Fruit fly (Drosophila melanogaster) whole organism, embryonic: Measurements from ENCODE around the gene MED15.

Source experiments
- B-H1 ChIP-seq: fragments of 200-800 bp; sonication (Bioruptor generic); IDR thresholded peaks from 3 replicates; pipeline ENCODE4 v1.3.6; 2022; ENCODE audit warnings: missing biosample characterization, missing genetic modification characterization
- Blimp-1 ChIP-seq: fragments of 200-800 bp; sonication (Bioruptor generic); optimal IDR thresholded peaks from 3 replicates; lab custom pipeline; 2018; ENCODE audit warnings: missing biosample characterization, missing genetic modification characterization, mild to moderate bottlenecking, moderate library complexity, missing genetic modification reagents
- BtbVII ChIP-seq: fragments of 200-800 bp; sonication (Bioruptor generic); optimal IDR thresholded peaks from 3 replicates; lab custom pipeline; 2017; ENCODE audit warnings: missing biosample characterization, mild to moderate bottlenecking, missing genetic modification characterization
- CG10267 ChIP-seq: fragments of 200-800 bp; sonication (Bioruptor generic); optimal IDR thresholded peaks from 2 replicates; lab custom pipeline; 2018; ENCODE audit warnings: missing biosample characterization, mild to moderate bottlenecking, missing genetic modification characterization, moderate library complexity
- CG10543 ChIP-seq: fragments of 200-800 bp; sonication (Bioruptor generic); optimal IDR thresholded peaks from 3 replicates; lab custom pipeline; 2017; ENCODE audit warnings: missing biosample characterization, mild to moderate bottlenecking, missing genetic modification characterization, moderate library complexity
- CG11560 ChIP-seq: fragments of 200-800 bp; sonication (Bioruptor generic); IDR thresholded peaks from 3 replicates; pipeline ENCODE4 v1.3.6; 2022; ENCODE audit warnings: missing biosample characterization, missing genetic modification characterization
- CG1233 ChIP-seq: fragments of 200-800 bp; sonication (Bioruptor generic); optimal IDR thresholded peaks from 4 replicates; lab custom pipeline; 2018; ENCODE audit warnings: missing biosample characterization, mild to moderate bottlenecking, missing genetic modification characterization
- CG12659 ChIP-seq: fragments of 200-800 bp; sonication (Bioruptor generic); optimal IDR thresholded peaks from 3 replicates; lab custom pipeline; 2017; ENCODE audit warnings: mild to moderate bottlenecking, missing biosample characterization, missing genetic modification reagents, missing genetic modification characterization
- CG16863 ChIP-seq: fragments of 200-800 bp; sonication (Bioruptor generic); optimal IDR thresholded peaks from 3 replicates; lab custom pipeline; 2016; ENCODE audit warnings: missing biosample characterization, missing genetic modification characterization
- CG17186 ChIP-seq: fragments of 200-800 bp; sonication (Bioruptor generic); optimal IDR thresholded peaks from 3 replicates; lab custom pipeline; 2017; ENCODE audit warnings: missing biosample characterization, missing genetic modification reagents, missing genetic modification characterization
- CG18619 ChIP-seq: fragments of 200-800 bp; sonication (Bioruptor generic); optimal IDR thresholded peaks from 3 replicates; lab custom pipeline; 2017; ENCODE audit warnings: missing biosample characterization, mild to moderate bottlenecking, missing genetic modification characterization
- CG2199 ChIP-seq: fragments of 200-800 bp; sonication (Bioruptor generic); IDR thresholded peaks from 3 replicates; pipeline ENCODE4 v1.3.6; 2022; ENCODE audit warnings: missing biosample characterization, missing genetic modification characterization
- CG4404 ChIP-seq: fragments of 200-800 bp; sonication (Bioruptor generic); IDR thresholded peaks from 2 replicates; pipeline ENCODE4 v1.3.6; 2022; ENCODE audit warnings: missing biosample characterization, missing genetic modification characterization
- CG6813 ChIP-seq: fragments of 200-800 bp; sonication (Bioruptor generic); optimal IDR thresholded peaks from 2 replicates; lab custom pipeline; 2017; ENCODE audit warnings: missing biosample characterization, missing genetic modification characterization, mild to moderate bottlenecking, moderate library complexity, missing genetic modification reagents
- CG7556 ChIP-seq: fragments of 200-800 bp; sonication (Bioruptor generic); optimal IDR thresholded peaks from 2 replicates; lab custom pipeline; 2017; ENCODE audit warnings: missing biosample characterization, mild to moderate bottlenecking, missing genetic modification characterization
- CG7987 ChIP-seq: fragments of 200-800 bp; sonication (Bioruptor generic); optimal IDR thresholded peaks from 2 replicates; lab custom pipeline; 2018; ENCODE audit warnings: missing biosample characterization, mild to moderate bottlenecking, missing genetic modification characterization, moderate library complexity
- D19B ChIP-seq: fragments of 200-800 bp; sonication (Bioruptor generic); optimal IDR thresholded peaks from 2 replicates; lab custom pipeline; 2017; ENCODE audit warnings: missing biosample characterization, mild to moderate bottlenecking, missing genetic modification characterization
- Dref ChIP-seq: fragments of 200-800 bp; sonication (Bioruptor generic); IDR thresholded peaks from 2 replicates; pipeline ENCODE4 v1.3.6; 2022; ENCODE audit warnings: missing biosample characterization, missing genetic modification characterization
- Fer2 ChIP-seq: fragments of 200-800 bp; sonication (Bioruptor generic); optimal IDR thresholded peaks from 2 replicates; lab custom pipeline; 2018; ENCODE audit warnings: missing biosample characterization, mild to moderate bottlenecking, missing genetic modification characterization, moderate library complexity
- Gsc ChIP-seq: fragments of 200-800 bp; sonication (Bioruptor generic); IDR thresholded peaks from 2 replicates; pipeline ENCODE4 v1.3.6; 2022; ENCODE audit warnings: missing biosample characterization, missing genetic modification characterization
- Gug ChIP-seq: fragments of 200-800 bp; sonication (Bioruptor generic); IDR thresholded peaks from 4 replicates; pipeline ENCODE4 v1.3.6; 2022; ENCODE audit warnings: missing biosample characterization, missing genetic modification characterization
- HLH4C ChIP-seq: fragments of 200-800 bp; sonication (Bioruptor generic); IDR thresholded peaks from 3 replicates; pipeline ENCODE4 v1.3.6; 2022; ENCODE audit warnings: missing biosample characterization, missing genetic modification characterization; ENCODE audit not compliant: partially characterized antibody
- Kr ChIP-seq: fragments of 200-800 bp; sonication (Bioruptor generic); optimal IDR thresholded peaks from 2 replicates; lab custom pipeline; 2017; ENCODE audit warnings: missing biosample characterization, mild to moderate bottlenecking, missing genetic modification characterization
- Lhr ChIP-seq: fragments of 200-800 bp; sonication (Bioruptor generic); optimal IDR thresholded peaks from 3 replicates; lab custom pipeline; 2017; ENCODE audit warnings: mild to moderate bottlenecking, missing biosample characterization, missing genetic modification reagents, missing genetic modification characterization
- Mad ChIP-seq: fragments of 200-800 bp; sonication (Bioruptor generic); optimal IDR thresholded peaks from 2 replicates; lab custom pipeline; 2016; ENCODE audit warnings: missing biosample characterization, missing genetic modification characterization
- Oli ChIP-seq: fragments of 200-800 bp; sonication (Bioruptor generic); optimal IDR thresholded peaks from 2 replicates; lab custom pipeline; 2018; ENCODE audit warnings: missing biosample characterization, mild to moderate bottlenecking, missing genetic modification characterization, moderate library complexity
- Opbp ChIP-seq: fragments of 200-800 bp; sonication (Bioruptor generic); IDR thresholded peaks from 3 replicates; pipeline ENCODE4 v1.3.6; 2022; ENCODE audit warnings: missing biosample characterization, missing genetic modification characterization; ENCODE audit not compliant: partially characterized antibody
- Ptx1 ChIP-seq: fragments of 200-800 bp; sonication (Bioruptor generic); IDR thresholded peaks from 2 replicates; pipeline ENCODE4 v1.3.6; 2022; ENCODE audit warnings: missing biosample characterization, missing genetic modification characterization
- Stat92E ChIP-seq, 3 experiments: fragments of >200 bp in 2 of 3; fragments of 200-800 bp in 1 of 3; sonication (Bioruptor generic) in 1 of 3; optimal IDR thresholded peaks; 2 replicates each; lab custom pipeline; 2017 to 2019; ENCODE audit warnings: missing biosample characterization in 3 of 3, missing genetic modification characterization in 3 of 3, mild to moderate bottlenecking in 1 of 3, moderate library complexity in 1 of 3
- Xbp1 ChIP-seq: fragments of 200-800 bp; sonication (Bioruptor generic); optimal IDR thresholded peaks from 3 replicates; lab custom pipeline; 2016; ENCODE audit warnings: missing biosample characterization, mild to moderate bottlenecking, missing genetic modification characterization
- ato ChIP-seq: fragments of 200-800 bp; sonication (Bioruptor generic); IDR thresholded peaks from 2 replicates; pipeline ENCODE4 v1.3.6; 2022; ENCODE audit warnings: missing biosample characterization, missing genetic modification characterization; ENCODE audit not compliant: partially characterized antibody
- bcd ChIP-seq: fragments of 200-800 bp; sonication (Bioruptor generic); optimal IDR thresholded peaks from 2 replicates; lab custom pipeline; 2017; ENCODE audit warnings: missing biosample characterization, mild to moderate bottlenecking, missing genetic modification characterization
- cad ChIP-seq: fragments of >200 bp; optimal IDR thresholded peaks from 2 replicates; lab custom pipeline; 2017; ENCODE audit warnings: missing biosample characterization, missing genetic modification characterization
- cato ChIP-seq: fragments of 200-800 bp; sonication (Bioruptor generic); optimal IDR thresholded peaks from 2 replicates; lab custom pipeline; 2016; ENCODE audit warnings: missing biosample characterization, missing genetic modification characterization, borderline replicate concordance
- chm ChIP-seq: fragments of 200-800 bp; sonication (Bioruptor generic); IDR thresholded peaks from 2 replicates; pipeline ENCODE4 v1.3.6; 2022; ENCODE audit warnings: missing biosample characterization, missing genetic modification characterization
- eve ChIP-seq, 2 experiments: fragments of >200 bp; optimal IDR thresholded peaks; 2 replicates each; lab custom pipeline; 2017; ENCODE audit warnings: missing biosample characterization in 2 of 2, missing genetic modification characterization in 2 of 2
- fru ChIP-seq: fragments of >200 bp; optimal IDR thresholded peaks from 2 replicates; lab custom pipeline; 2017
- grau ChIP-seq: fragments of 200-800 bp; optimal IDR thresholded peaks from 3 replicates; lab custom pipeline; 2019; ENCODE audit warnings: missing biosample characterization, mild to moderate bottlenecking, missing genetic modification characterization, moderate library complexity
- inv ChIP-seq: fragments of 200-800 bp; sonication (Bioruptor generic); IDR thresholded peaks from 2 replicates; pipeline ENCODE4 v1.3.6; 2022; ENCODE audit warnings: missing biosample characterization, missing genetic modification characterization; ENCODE audit not compliant: partially characterized antibody
- lov ChIP-seq, 2 experiments: fragments of 200-800 bp in 1 of 2; fragments of >200 bp in 1 of 2; sonication (Bioruptor generic) in 1 of 2; IDR thresholded peaks in 1 of 2; optimal IDR thresholded peaks in 1 of 2; 2 replicates in 1 of 2; 3 replicates in 1 of 2; pipeline versions ENCODE4 v1.3.6 to Lab custom; 2017 to 2022; ENCODE audit warnings: missing biosample characterization in 1 of 2, missing genetic modification characterization in 1 of 2
- maf-S ChIP-seq: fragments of 200-800 bp; sonication (Bioruptor generic); optimal IDR thresholded peaks from 2 replicates; lab custom pipeline; 2016; ENCODE audit warnings: missing biosample characterization, missing genetic modification characterization
- odd ChIP-seq: fragments of 200-800 bp; sonication (Bioruptor generic); optimal IDR thresholded peaks from 2 replicates; lab custom pipeline; 2017; ENCODE audit warnings: missing biosample characterization, mild to moderate bottlenecking, missing genetic modification characterization
- pb ChIP-seq: fragments of 200-800 bp; sonication (Bioruptor generic); optimal IDR thresholded peaks from 3 replicates; lab custom pipeline; 2016; ENCODE audit warnings: missing biosample characterization, missing genetic modification characterization
- prd ChIP-seq, 3 experiments: fragments of >200 bp in 2 of 3; fragments of 200-800 bp in 1 of 3; sonication (Bioruptor generic) in 1 of 3; optimal IDR thresholded peaks in 2 of 3; IDR thresholded peaks in 1 of 3; 2 replicates in 2 of 3; 3 replicates in 1 of 3; pipeline versions ENCODE4 v1.3.6 to Lab custom; 2017 to 2022; ENCODE audit warnings: missing biosample characterization in 1 of 3, missing genetic modification characterization in 1 of 3
- rib ChIP-seq: fragments of 200-800 bp; sonication (Bioruptor generic); IDR thresholded peaks from 2 replicates; pipeline ENCODE4 v1.3.6; 2022; ENCODE audit warnings: missing biosample characterization, missing genetic modification characterization
- scrt ChIP-seq: fragments of 200-800 bp; sonication (Bioruptor generic); optimal IDR thresholded peaks from 2 replicates; lab custom pipeline; 2018; ENCODE audit warnings: missing biosample characterization, mild to moderate bottlenecking, missing genetic modification characterization, moderate library complexity
- slou ChIP-seq: fragments of 200-800 bp; sonication (Bioruptor generic); optimal IDR thresholded peaks from 3 replicates; lab custom pipeline; 2016; ENCODE audit warnings: missing biosample characterization, missing genetic modification characterization
- vfl ChIP-seq: fragments of 200-800 bp; sonication (Bioruptor generic); optimal IDR thresholded peaks from 2 replicates; lab custom pipeline; 2016; ENCODE audit warnings: missing biosample characterization, missing genetic modification characterization

Gene MED15

DNA sequence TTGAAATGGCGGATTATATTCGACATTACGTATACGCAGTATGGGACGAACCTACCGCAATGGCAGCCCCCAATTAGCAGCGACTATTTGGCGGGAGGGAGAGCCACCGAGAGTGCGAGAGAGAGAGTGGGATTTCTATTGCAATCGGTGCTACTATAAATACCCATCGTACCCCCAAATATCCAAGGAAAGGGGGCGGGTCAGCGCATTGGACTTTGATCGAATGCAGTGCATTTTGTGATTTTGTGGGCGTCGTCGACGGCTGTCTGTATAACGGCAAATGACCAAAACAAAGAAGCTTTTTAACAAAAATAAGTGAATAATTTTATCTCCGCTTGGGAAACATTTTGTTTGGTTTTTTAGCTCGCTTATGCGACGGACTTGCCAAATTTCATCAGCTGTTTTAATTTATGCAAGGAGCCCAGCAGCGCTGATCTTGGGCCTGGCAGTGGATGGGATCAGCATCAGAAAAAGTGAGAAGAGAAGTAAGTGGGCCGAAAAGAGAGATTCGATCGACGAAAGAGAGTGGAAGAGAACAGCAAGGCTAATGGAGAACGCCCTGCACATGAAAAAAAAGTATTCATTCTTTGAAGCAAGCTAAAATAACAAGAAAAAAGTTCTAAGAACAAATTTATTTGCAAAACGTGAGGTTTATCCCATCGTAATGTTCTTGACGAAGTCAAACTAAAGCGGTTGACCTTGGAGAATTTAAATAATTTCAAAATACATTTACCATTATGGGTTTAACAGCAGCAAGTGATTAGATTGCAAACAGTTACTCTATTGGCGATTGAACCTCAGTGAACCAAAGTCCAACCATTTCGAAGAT is 15.1 kb downstream of the MED15 start (continued):
- TF ChIP-seq BtbVII (GFP tag; lab: Kevin White, UChicago) (peak; percentile 14), scrt (GFP tag; lab: Kevin White, UChicago) (no peak), Opbp (GFP tag; lab: Robert Waterston, UW) (no peak), chm (no peak), Kr (GFP tag; lab: Kevin White, UChicago) (no peak), HLH4C (no peak), CG18619 (GFP tag; lab: Kevin White, UChicago) (no peak), D19B (GFP tag; lab: Kevin White, UChicago) (no peak), CG6813 (GFP tag; lab: Kevin White, UChicago) (no peak), eve (GFP tag; optimal IDR thresholded peaks at IDR 0.05; lab: Kevin White, UChicago) (peak in 1 of 2 experiments; percentile 76), lov (optimal IDR thresholded peaks at IDR 0.05; lab: Kevin White, UChicago) (no peak), lov (GFP tag; IDR thresholded peaks at IDR 0.05; lab: Robert Waterston, UW) (no peak), rib (GFP tag; lab: Robert Waterston, UW) (no peak), B-H1 (no peak; the same call in 2 of the 3 replicates), cad (GFP tag; lab: Kevin White, UChicago) (no peak), Xbp1 (GFP tag; lab: Kevin White, UChicago) (peak; percentile 23), CG1233 (peak; percentile 8), CG7987 (GFP tag; lab: Kevin White, UChicago) (no peak), Gsc (no peak), fru (lab: Kevin White, UChicago) (no peak), Stat92E (GFP tag; optimal IDR thresholded peaks at IDR 0.05; lab: Kevin White, UChicago) (no peak), prd (optimal IDR thresholded peaks at IDR 0.05; lab: Kevin White, UChicago) (no peak), prd (GFP tag; IDR thresholded peaks at IDR 0.05; lab: Robert Waterston, UW) (no peak), CG12659 (GFP tag; lab: Kevin White, UChicago) (no peak), CG11560 (tag; lab: Robert Waterston, UW) (no peak), Gug (GFP tag; lab: Robert Waterston, UW) (no peak), CG7556 (peak; percentile 53), Ptx1 (GFP tag; lab: Robert Waterston, UW) (no peak), maf-S (GFP tag; lab: Kevin White, UChicago) (no peak), Lhr (no peak), Blimp-1 (GFP tag; lab: Kevin White, UChicago) (peak; percentile 32), cato (GFP tag; lab: Kevin White, UChicago) (no peak), ato (GFP tag; lab: Robert Waterston, UW) (no peak), CG2199 (GFP tag; lab: Robert Waterston, UW) (no peak), grau (tag; lab: Kevin White, UChicago) (peak; percentile 54), CG17186 (GFP tag; lab: Kevin White, UChicago) (no peak), pb (GFP tag; lab: Kevin White, UChicago) (no peak), inv (no peak), CG10267 (tag; lab: Kevin White, UChicago) (peak; percentile 2), odd (GFP tag; lab: Kevin White, UChicago) (peak; percentile 54), Dref (no peak), CG10543 (no peak), slou (GFP tag; lab: Kevin White, UChicago) (no peak), vfl (peak; percentile 10), Mad (no peak), CG16863 (GFP tag; lab: Kevin White, UChicago) (peak; percentile 43), CG4404 (GFP tag; lab: Robert Waterston, UW) (no peak), Fer2 (tag; lab: Kevin White, UChicago) (no peak), Oli (peak; percentile 49), bcd (peak; percentile 11)
